Fruit fly (Drosophila melanogaster): ENCODE data around the gene CG1578.

Gene CG1578

DNA sequence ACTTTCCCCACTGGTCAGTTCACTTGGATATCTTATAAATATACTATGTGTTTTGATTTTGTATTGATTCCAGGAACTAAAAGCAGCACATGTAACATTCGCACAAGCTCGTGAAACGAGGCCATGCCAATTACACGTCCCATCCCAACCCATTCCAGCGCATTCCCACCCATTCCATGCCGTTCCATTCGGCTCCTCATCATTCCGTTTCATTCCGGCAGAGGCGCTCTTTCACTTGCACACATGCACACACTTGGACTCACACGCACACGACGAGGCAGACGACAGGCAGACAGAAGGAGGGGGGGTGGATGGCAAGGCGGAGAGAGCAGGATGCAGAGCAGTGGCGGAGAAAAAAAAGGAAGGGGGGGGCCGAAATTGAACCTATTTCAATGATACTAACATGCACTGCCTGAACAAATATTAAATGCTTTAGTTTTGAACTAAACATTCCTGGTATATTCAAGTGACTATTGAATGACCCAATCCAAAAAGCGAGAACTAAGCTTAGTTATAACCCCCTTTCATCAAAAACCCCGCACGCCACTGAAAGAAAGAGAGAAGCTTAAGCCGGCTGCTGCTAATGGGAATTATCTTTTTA, 40.3 kb downstream of the CG1578 start (continued):
- TF ChIP-seq CG1602 (GFP tag; optimal IDR thresholded peaks at IDR 0.05), result peak; percentile 38
- TF ChIP-seq CG6175 (GFP tag; IDR thresholded peaks at IDR 0.05), result no peak
- TF ChIP-seq CG14441 (GFP tag; IDR thresholded peaks at IDR 0.05), result 0 out of 2 replicates have a peak, but pooled peaks have one; percentile 17
- TF ChIP-seq az2 (GFP tag; optimal IDR thresholded peaks at IDR 0.05), result peak; percentile 53
- TF ChIP-seq CG17612 (GFP tag; IDR thresholded peaks at IDR 0.05), result 0 out of 2 replicates have a peak, but pooled peaks have one; percentile 17
- TF ChIP-seq Gug (GFP tag; IDR thresholded peaks at IDR 0.05), result peak; percentile 20; the same call in 1 of the 4 replicates
- TF ChIP-seq gsb-n (tag; optimal IDR thresholded peaks at IDR 0.05), result peak; percentile 41
- no peak for TF ChIP-seq BEAF-32 (GFP tag; optimal IDR thresholded peaks at IDR 0.05)
- TF ChIP-seq pnt (GFP tag; optimal IDR thresholded peaks at IDR 0.05), result peak; percentile 57
- peak; percentile 40 for TF ChIP-seq Side (GFP tag; optimal IDR thresholded peaks at IDR 0.05)
- 0 out of 2 replicates have a peak, but pooled peaks have one; percentile 30 for TF ChIP-seq CG1024 (GFP tag; IDR thresholded peaks at IDR 0.05)
- TF ChIP-seq dati (GFP tag; IDR thresholded peaks at IDR 0.05), result no peak
- TF ChIP-seq CG9727 (GFP tag; optimal IDR thresholded peaks at IDR 0.05), result peak; percentile 75
- TF ChIP-seq NC2α (GFP tag; optimal IDR thresholded peaks at IDR 0.05), result peak; percentile 16
- no peak for TF ChIP-seq Scr (GFP tag; IDR thresholded peaks at IDR 0.05; ENCODE audit: partially characterized antibody)
- TF ChIP-seq Usf (GFP tag; optimal IDR thresholded peaks at IDR 0.05), result peak; percentile 60
- TF ChIP-seq CG6813 (GFP tag; optimal IDR thresholded peaks at IDR 0.05), result peak; percentile 52
- peak; percentile 24; the same call in 1 of the 2 replicates for TF ChIP-seq onecut (GFP tag; IDR thresholded peaks at IDR 0.05)
- TF ChIP-seq sc (optimal IDR thresholded peaks at IDR 0.05), result no peak
- TF ChIP-seq sc (GFP tag; optimal IDR thresholded peaks at IDR 0.05), result peak; percentile 44
- TF ChIP-seq ranshi (GFP tag; IDR thresholded peaks at IDR 0.05), result peak; percentile 34; the same call in 1 of the 2 replicates
- TF ChIP-seq row (GFP tag; IDR thresholded peaks at IDR 0.05), result peak; percentile 74
- TF ChIP-seq CG12744 (GFP tag; optimal IDR thresholded peaks at IDR 0.05), result no peak
- TF ChIP-seq sens-2 (GFP tag; IDR thresholded peaks at IDR 0.05), result no peak
- TF ChIP-seq Sry-β (GFP tag; optimal IDR thresholded peaks at IDR 0.05), result no peak
- TF ChIP-seq CG31441 (GFP tag; IDR thresholded peaks at IDR 0.05), result peak; percentile 60
- TF ChIP-seq p53 (GFP tag; optimal IDR thresholded peaks at IDR 0.05), result no peak
- TF ChIP-seq ac (GFP tag; optimal IDR thresholded peaks at IDR 0.05), result peak; percentile 12
- TF ChIP-seq NC2β (GFP tag; optimal IDR thresholded peaks at IDR 0.05), result peak; percentile 46
- TF ChIP-seq Xrp1 (GFP tag; IDR thresholded peaks at IDR 0.05), result no peak; the same call in none of the 2 replicates
- TF ChIP-seq ttk (GFP tag; IDR thresholded peaks at IDR 0.05), result no peak
- peak; percentile 66 for TF ChIP-seq CG2875 (GFP tag; optimal IDR thresholded peaks at IDR 0.05)
- peak; percentile 2 for TF ChIP-seq CG8359 (GFP tag; optimal IDR thresholded peaks at IDR 0.05; ENCODE audit: borderline replicate concordance)
- no peak for TF ChIP-seq D (optimal IDR thresholded peaks at IDR 0.05)
- TF ChIP-seq D (GFP tag; optimal IDR thresholded peaks at IDR 0.05), result peak; percentile 71
- peak; percentile 48 for TF ChIP-seq lab (GFP tag; optimal IDR thresholded peaks at IDR 0.05)
- TF ChIP-seq Atf3 (GFP tag; optimal IDR thresholded peaks at IDR 0.05), result peak; percentile 14
- peak; percentile 49 for TF ChIP-seq oc (tag; optimal IDR thresholded peaks at IDR 0.05)
- peak; percentile 70 for TF ChIP-seq CG14710 (tag; optimal IDR thresholded peaks at IDR 0.05)
- peak; percentile 32 for TF ChIP-seq Xbp1 (GFP tag; optimal IDR thresholded peaks at IDR 0.05)
- no peak for TF ChIP-seq nerfin-2 (GFP tag; IDR thresholded peaks at IDR 0.05; ENCODE audit: partially characterized antibody)
- peak; percentile 59 for TF ChIP-seq CG4424 (GFP tag; optimal IDR thresholded peaks at IDR 0.05)
- no peak for TF ChIP-seq Dll (GFP tag; IDR thresholded peaks at IDR 0.05; ENCODE audit: partially characterized antibody)
- TF ChIP-seq Deaf1 (tag; optimal IDR thresholded peaks at IDR 0.05), result peak; percentile 25
- no peak for TF ChIP-seq CG9817 (tag; optimal IDR thresholded peaks at IDR 0.05)
- peak; percentile 36 for TF ChIP-seq ind (GFP tag; optimal IDR thresholded peaks at IDR 0.05)
- peak; percentile 41; the same call in 1 of the 2 replicates for TF ChIP-seq CG10959 (GFP tag; IDR thresholded peaks at IDR 0.05)
- TF ChIP-seq CG12219 (GFP tag; optimal IDR thresholded peaks at IDR 0.05), result peak; percentile 34
- TF ChIP-seq CG3407 (GFP tag; optimal IDR thresholded peaks at IDR 0.05), result peak; percentile 43
- peak; percentile 58 for TF ChIP-seq croc (GFP tag; conservative IDR thresholded peaks at IDR 0.05)

Data from whole organism, embryonic.